Worm (Caenorhabditis elegans): ENCODE data around the gene pnn-1.

- TF ChIP-seq hmbx-1 (tag; optimal IDR thresholded peaks at IDR 0.05): no peak
- no peak for TF ChIP-seq tra-4 (tag; optimal IDR thresholded peaks at IDR 0.05)
- no peak for TF ChIP-seq sea-1 (GFP tag; conservative IDR thresholded peaks at IDR 0.05)
- TF ChIP-seq aly-1 (tag; optimal IDR thresholded peaks at IDR 0.05): no peak
- TF ChIP-seq ama-1 (optimal IDR thresholded peaks at IDR 0.05): no peak
- TF ChIP-seq scrt-1 (GFP tag; IDR thresholded peaks at IDR 0.05): no peak
- TF ChIP-seq ets-7 (tag; optimal IDR thresholded peaks at IDR 0.05): no peak
- no peak for TF ChIP-seq hmg-4 (GFP tag; optimal IDR thresholded peaks at IDR 0.05)
- TF ChIP-seq tbx-11 (GFP tag; IDR thresholded peaks at IDR 0.05): no peak
- no peak for TF ChIP-seq hnd-1 (tag; optimal IDR thresholded peaks at IDR 0.05)
- no peak for TF ChIP-seq tbx-37 (GFP tag; conservative IDR thresholded peaks at IDR 0.05)
- TF ChIP-seq pes-1 (GFP tag; IDR thresholded peaks at IDR 0.05): no peak
- no peak for TF ChIP-seq B0310.2 (tag; optimal IDR thresholded peaks at IDR 0.05)
Observed at ce11 chrV:13013844-13014243, 42.9 kb downstream of the pnn-1 start, which contains the start of gene F15B9.6.

Measured in whole organism, early embryonic.